Fruit fly (Drosophila melanogaster): ENCODE results near the gene CG12502.

Gene CG12502

dm6 chr3L:851061-851460 is 14.1 kb upstream of the CG12502 start, which contains the start of gene Dci (continued):
- TF ChIP-seq CG16813 (GFP tag; IDR thresholded peaks at IDR 0.05; ENCODE audit: partially characterized antibody) (peak; percentile 90), Nf-YB (GFP tag; optimal IDR thresholded peaks at IDR 0.05) (no peak), Dfd (GFP tag; optimal IDR thresholded peaks at IDR 0.05) (no peak), bab2 (GFP tag; optimal IDR thresholded peaks at IDR 0.05) (peak; percentile 78), CG1603 (tag; optimal IDR thresholded peaks at IDR 0.05) (peak; percentile 82), CG11504 (tag; optimal IDR thresholded peaks at IDR 0.05) (no peak), zfh1 (GFP tag; IDR thresholded peaks at IDR 0.05) (peak; percentile 54; the same call in 2 of the 3 replicates), fd3F (GFP tag; optimal IDR thresholded peaks at IDR 0.05) (peak; percentile 22), ci (GFP tag; IDR thresholded peaks at IDR 0.05) (peak; percentile 81), Dek (tag; optimal IDR thresholded peaks at IDR 0.05) (peak; percentile 16), Mad (GFP tag; optimal IDR thresholded peaks at IDR 0.05) (peak; percentile 29), NFAT (GFP tag; IDR thresholded peaks at IDR 0.05) (peak; percentile 68), Bdp1 (GFP tag; optimal IDR thresholded peaks at IDR 0.05) (peak; percentile 55), Drgx (GFP tag; IDR thresholded peaks at IDR 0.05) (no peak), CG1529 (GFP tag; optimal IDR thresholded peaks at IDR 0.05) (peak; percentile 39), ewg (GFP tag; optimal IDR thresholded peaks at IDR 0.05) (peak; percentile 46), CG32772 (GFP tag; IDR thresholded peaks at IDR 0.05) (peak; percentile 59), twi (tag; optimal IDR thresholded peaks at IDR 0.05) (no peak), dmrt11E (tag; optimal IDR thresholded peaks at IDR 0.05) (peak; percentile 69), cwo (GFP tag; optimal IDR thresholded peaks at IDR 0.05) (no peak), CG6791 (GFP tag; IDR thresholded peaks at IDR 0.05; ENCODE audit: partially characterized antibody) (peak; percentile 66), ttk (GFP tag; IDR thresholded peaks at IDR 0.05) (peak; percentile 65), CG3407 (GFP tag; optimal IDR thresholded peaks at IDR 0.05) (peak; percentile 29), toy (GFP tag; IDR thresholded peaks at IDR 0.05) (no peak), CG2129 (GFP tag; IDR thresholded peaks at IDR 0.05; ENCODE audit: partially characterized antibody) (peak; percentile 82), CG31388 (GFP tag; optimal IDR thresholded peaks at IDR 0.05) (no peak), Stat92E (GFP tag; optimal IDR thresholded peaks at IDR 0.05) (no peak), Ssrp (tag; optimal IDR thresholded peaks at IDR 0.05) (peak; percentile 67), unc-4 (GFP tag; IDR thresholded peaks at IDR 0.05; ENCODE audit: partially characterized antibody) (peak; percentile 82), so (GFP tag; IDR thresholded peaks at IDR 0.05) (peak; percentile 57; the same call in 1 of the 3 replicates), Ravus (GFP tag; IDR thresholded peaks at IDR 0.05) (peak; percentile 28), CG12769 (tag; optimal IDR thresholded peaks at IDR 0.05) (no peak), CG15073 (GFP tag; optimal IDR thresholded peaks at IDR 0.05) (no peak), nerfin-2 (GFP tag; IDR thresholded peaks at IDR 0.05; ENCODE audit: partially characterized antibody) (peak; percentile 53; the same call in 1 of the 2 replicates), ssp (GFP tag; IDR thresholded peaks at IDR 0.05) (peak; percentile 59), her (GFP tag; optimal IDR thresholded peaks at IDR 0.05) (peak; percentile 11), btn (GFP tag; optimal IDR thresholded peaks at IDR 0.05) (no peak), CG6175 (GFP tag; IDR thresholded peaks at IDR 0.05) (no peak), tio (GFP tag; optimal IDR thresholded peaks at IDR 0.05) (peak; percentile 57), MBD-R2 (GFP tag; IDR thresholded peaks at IDR 0.05) (peak; percentile 90), Dip3 (GFP tag; optimal IDR thresholded peaks at IDR 0.05) (peak; percentile 68), vfl (GFP tag; optimal IDR thresholded peaks at IDR 0.05) (peak; percentile 35), fd64A (GFP tag; optimal IDR thresholded peaks at IDR 0.05) (no peak), Atf3 (GFP tag; optimal IDR thresholded peaks at IDR 0.05) (peak; percentile 57), chif (GFP tag; optimal IDR thresholded peaks at IDR 0.05) (peak; percentile 72 to 73), dan (GFP tag; IDR thresholded peaks at IDR 0.05) (0 out of 2 replicates have a peak, but pooled peaks have one; percentile 43), CG18599 (GFP tag; optimal IDR thresholded peaks at IDR 0.05) (peak; percentile 72), CG2875 (GFP tag; optimal IDR thresholded peaks at IDR 0.05) (peak; percentile 16), CG4617 (GFP tag; optimal IDR thresholded peaks at IDR 0.05; ENCODE audit: borderline replicate concordance) (peak; percentile 77), CG4707 (GFP tag; optimal IDR thresholded peaks at IDR 0.05) (no peak)
